Fruit fly (Drosophila melanogaster) whole organism, embryonic: ENCODE data around the gene AlaRS.

ENCODE experiments used
- CG10274 ChIP-seq: fragments of 200-800 bp; sonication (Bioruptor generic); optimal IDR thresholded peaks from 3 replicates; lab custom pipeline; 2017; ENCODE audit warnings: missing biosample characterization, mild to moderate bottlenecking, missing genetic modification characterization
- CG10366 ChIP-seq: fragments of 200-800 bp; sonication (Bioruptor generic); IDR thresholded peaks from 2 replicates; pipeline ENCODE4 v1.3.6; 2022; ENCODE audit warnings: missing biosample characterization, missing genetic modification characterization
- CG11085 ChIP-seq: fragments of 200-800 bp; sonication (Bioruptor generic); IDR thresholded peaks from 2 replicates; pipeline ENCODE4 v1.3.6; 2022; ENCODE audit warnings: missing biosample characterization, missing genetic modification characterization
- CG11247 ChIP-seq: fragments of 200-800 bp; sonication (Bioruptor generic); IDR thresholded peaks from 2 replicates; pipeline ENCODE4 v1.3.6; 2022; ENCODE audit warnings: missing biosample characterization, missing genetic modification characterization
- CG11723 ChIP-seq: fragments of 200-800 bp; sonication (Bioruptor generic); optimal IDR thresholded peaks from 2 replicates; lab custom pipeline; 2017; ENCODE audit warnings: missing biosample characterization, mild to moderate bottlenecking, missing genetic modification characterization
- CG16779 ChIP-seq: fragments of 200-800 bp; sonication (Bioruptor generic); IDR thresholded peaks from 2 replicates; pipeline ENCODE4 v1.3.6; 2022; ENCODE audit warnings: missing biosample characterization, missing genetic modification characterization
- CG17385 ChIP-seq: fragments of 200-800 bp; sonication (Bioruptor generic); optimal IDR thresholded peaks from 3 replicates; lab custom pipeline; 2018; ENCODE audit warnings: missing biosample characterization, mild to moderate bottlenecking, missing genetic modification characterization
- CG17612 ChIP-seq: fragments of 200-800 bp; sonication (Bioruptor generic); IDR thresholded peaks from 2 replicates; pipeline ENCODE4 v1.3.6; 2022; ENCODE audit warnings: missing biosample characterization, missing genetic modification characterization
- CG33557 ChIP-seq: fragments of 200-800 bp; sonication (Bioruptor generic); optimal IDR thresholded peaks from 2 replicates; lab custom pipeline; 2019; ENCODE audit warnings: missing biosample characterization, mild to moderate bottlenecking, missing genetic modification characterization, moderate library complexity
- CG34224 ChIP-seq: fragments of 200-800 bp; sonication (Bioruptor generic); IDR thresholded peaks from 3 replicates; pipeline ENCODE4 v1.3.6; 2022; ENCODE audit warnings: missing biosample characterization, missing genetic modification characterization; ENCODE audit not compliant: partially characterized antibody
- CG6175 ChIP-seq: fragments of 200-800 bp; sonication (Bioruptor generic); IDR thresholded peaks from 3 replicates; pipeline ENCODE4 v1.3.6; 2022; ENCODE audit warnings: missing biosample characterization, missing genetic modification characterization
- CG6683 ChIP-seq: fragments of 200-800 bp; sonication (Bioruptor generic); optimal IDR thresholded peaks from 2 replicates; lab custom pipeline; 2017; ENCODE audit warnings: missing biosample characterization, mild to moderate bottlenecking, missing genetic modification characterization, missing genetic modification reagents
- CG8359 ChIP-seq: fragments of 200-800 bp; sonication (Bioruptor generic); optimal IDR thresholded peaks from 2 replicates; lab custom pipeline; 2017; ENCODE audit warnings: missing biosample characterization, mild to moderate bottlenecking, missing genetic modification characterization, borderline replicate concordance
- CTCF ChIP-seq: fragments of 200-800 bp; sonication (Bioruptor generic); optimal IDR thresholded peaks from 2 replicates; lab custom pipeline; 2017; ENCODE audit warnings: missing biosample characterization, mild to moderate bottlenecking, missing genetic modification characterization, moderate library complexity
- CoRest ChIP-seq: fragments of 200-800 bp; sonication (Bioruptor generic); optimal IDR thresholded peaks from 3 replicates; lab custom pipeline; 2018; ENCODE audit warnings: missing biosample characterization, mild to moderate bottlenecking, missing genetic modification characterization, moderate library complexity
- Dad ChIP-seq: fragments of 200-800 bp; sonication (Bioruptor generic); optimal IDR thresholded peaks from 3 replicates; lab custom pipeline; 2016; ENCODE audit warnings: missing biosample characterization, missing genetic modification characterization
- E2f1 ChIP-seq: fragments of 200-800 bp; sonication (Bioruptor generic); IDR thresholded peaks from 2 replicates; pipeline ENCODE4 v1.3.6; 2022; ENCODE audit warnings: missing biosample characterization, missing genetic modification characterization
- Eip74EF ChIP-seq, 2 experiments: fragments of 200-800 bp in 1 of 2; fragments of >200 bp in 1 of 2; sonication (Bioruptor generic) in 1 of 2; optimal IDR thresholded peaks; 2 replicates each; lab custom pipeline; 2017 to 2019; ENCODE audit warnings: missing biosample characterization in 2 of 2, missing genetic modification characterization in 2 of 2, mild to moderate bottlenecking in 1 of 2, moderate library complexity in 1 of 2
- Ets97D ChIP-seq: fragments of 200-800 bp; sonication (Bioruptor generic); optimal IDR thresholded peaks from 3 replicates; lab custom pipeline; 2016; ENCODE audit warnings: missing biosample characterization, missing genetic modification characterization
- Hmr ChIP-seq: fragments of 200-800 bp; sonication (Bioruptor generic); optimal IDR thresholded peaks from 3 replicates; lab custom pipeline; 2017; ENCODE audit warnings: mild to moderate bottlenecking, missing biosample characterization, missing genetic modification reagents, missing genetic modification characterization
- NC2α ChIP-seq: fragments of 200-800 bp; sonication (Bioruptor generic); optimal IDR thresholded peaks from 2 replicates; lab custom pipeline; 2016; ENCODE audit warnings: missing biosample characterization, missing genetic modification characterization
- NC2β ChIP-seq: fragments of 200-800 bp; sonication (Bioruptor generic); optimal IDR thresholded peaks from 2 replicates; lab custom pipeline; 2016; ENCODE audit warnings: missing biosample characterization, missing genetic modification characterization
- Usf ChIP-seq: fragments of 200-800 bp; sonication (Bioruptor generic); optimal IDR thresholded peaks from 2 replicates; lab custom pipeline; 2017; ENCODE audit warnings: missing genotype, missing biosample characterization, missing genetic modification characterization
- YL-1 ChIP-seq: fragments of 200-800 bp; sonication (Bioruptor generic); optimal IDR thresholded peaks from 3 replicates; lab custom pipeline; 2017; ENCODE audit warnings: missing biosample characterization, mild to moderate bottlenecking, missing genetic modification characterization
- ato ChIP-seq: fragments of 200-800 bp; sonication (Bioruptor generic); IDR thresholded peaks from 2 replicates; pipeline ENCODE4 v1.3.6; 2022; ENCODE audit warnings: missing biosample characterization, missing genetic modification characterization; ENCODE audit not compliant: partially characterized antibody
- bab2 ChIP-seq: fragments of 200-800 bp; sonication (Bioruptor generic); optimal IDR thresholded peaks from 2 replicates; lab custom pipeline; 2016; ENCODE audit warnings: missing biosample characterization, missing genetic modification characterization
- cas ChIP-seq: fragments of 200-800 bp; sonication (Bioruptor generic); IDR thresholded peaks from 2 replicates; pipeline ENCODE4 v1.3.6; 2022; ENCODE audit warnings: missing biosample characterization, missing genetic modification characterization
- ci ChIP-seq: fragments of 200-800 bp; sonication (Bioruptor generic); IDR thresholded peaks from 3 replicates; pipeline ENCODE4 v1.3.6; 2022; ENCODE audit warnings: missing biosample characterization, missing genetic modification characterization
- dati ChIP-seq: fragments of 200-800 bp; sonication (Bioruptor generic); IDR thresholded peaks from 2 replicates; pipeline ENCODE4 v1.3.6; 2022; ENCODE audit warnings: missing biosample characterization, missing genetic modification characterization
- dmrt99B ChIP-seq: fragments of 200-800 bp; sonication (Bioruptor generic); optimal IDR thresholded peaks from 2 replicates; lab custom pipeline; 2018; ENCODE audit warnings: missing biosample characterization, mild to moderate bottlenecking, missing genetic modification characterization, moderate library complexity
- esg ChIP-seq: fragments of 200-800 bp; sonication (Bioruptor generic); conservative IDR thresholded peaks from 2 replicates; pipeline ENCODE4 v1.3.6; 2022; ENCODE audit warnings: missing biosample characterization, missing genetic modification characterization
- eyg ChIP-seq: fragments of 200-800 bp; sonication (Bioruptor generic); optimal IDR thresholded peaks from 3 replicates; lab custom pipeline; 2016; ENCODE audit warnings: missing biosample characterization, missing genetic modification characterization
- gcm2 ChIP-seq: fragments of 200-800 bp; sonication (Bioruptor generic); optimal IDR thresholded peaks from 2 replicates; lab custom pipeline; 2016; ENCODE audit warnings: missing biosample characterization, missing genetic modification characterization
- gsb ChIP-seq: fragments of 200-800 bp; sonication (Bioruptor generic); IDR thresholded peaks from 2 replicates; pipeline ENCODE4 v1.3.6; 2022; ENCODE audit warnings: missing biosample characterization, missing genetic modification characterization
- gt ChIP-seq: fragments of 200-800 bp; sonication (Bioruptor generic); IDR thresholded peaks from 2 replicates; pipeline ENCODE4 v1.3.6; 2022; ENCODE audit warnings: missing biosample characterization, missing genetic modification characterization
- ken ChIP-seq: fragments of 200-800 bp; sonication (Bioruptor generic); IDR thresholded peaks from 3 replicates; pipeline ENCODE4 v1.3.6; 2022; ENCODE audit warnings: missing biosample characterization, missing genetic modification characterization
- kni ChIP-seq: fragments of 200-800 bp; sonication (Bioruptor generic); optimal IDR thresholded peaks from 3 replicates; lab custom pipeline; 2017; ENCODE audit warnings: mild to moderate bottlenecking, missing biosample characterization, missing genetic modification reagents, missing genetic modification characterization
- lilli ChIP-seq: fragments of 200-800 bp; sonication (Bioruptor generic); optimal IDR thresholded peaks from 3 replicates; lab custom pipeline; 2016; ENCODE audit warnings: missing biosample characterization, missing genetic modification characterization
- lmd ChIP-seq: fragments of 200-800 bp; sonication (Bioruptor generic); IDR thresholded peaks from 2 replicates; pipeline ENCODE4 v1.3.6; 2022; ENCODE audit warnings: missing biosample characterization, missing genetic modification characterization
- mirr ChIP-seq: fragments of 200-800 bp; sonication (Bioruptor generic); optimal IDR thresholded peaks from 3 replicates; lab custom pipeline; 2018; ENCODE audit warnings: missing biosample characterization, mild to moderate bottlenecking, missing genetic modification characterization
- nerfin-2 ChIP-seq: fragments of 200-800 bp; sonication (Bioruptor generic); IDR thresholded peaks from 2 replicates; pipeline ENCODE4 v1.3.6; 2022; ENCODE audit warnings: missing biosample characterization, missing genetic modification characterization; ENCODE audit not compliant: partially characterized antibody
- onecut ChIP-seq: fragments of 200-800 bp; sonication (Bioruptor generic); IDR thresholded peaks from 2 replicates; pipeline ENCODE4 v1.3.6; 2022; ENCODE audit warnings: missing biosample characterization, missing genetic modification characterization
- otp ChIP-seq: fragments of 200-800 bp; sonication (Bioruptor generic); IDR thresholded peaks from 3 replicates; pipeline ENCODE4, ENCODE4 v1.3.6; 2022; ENCODE audit warnings: missing biosample characterization, missing genetic modification characterization
- pan ChIP-seq, 4 experiments: fragments of >200 bp in 3 of 4; fragments of 200-800 bp in 1 of 4; sonication (Bioruptor generic) in 1 of 4; optimal IDR thresholded peaks in 3 of 4; IDR thresholded peaks in 1 of 4; 2 replicates each; pipeline versions ENCODE4 v1.3.6 to Lab custom; 2017 to 2022; ENCODE audit warnings: missing biosample characterization in 2 of 4, missing genetic modification characterization in 2 of 4, mixed read lengths in 1 of 4
- pros ChIP-seq: fragments of 200-800 bp; sonication (Bioruptor generic); optimal IDR thresholded peaks from 3 replicates; lab custom pipeline; 2019; ENCODE audit warnings: missing biosample characterization, mild to moderate bottlenecking, missing genetic modification characterization, moderate library complexity
- repo ChIP-seq: fragments of 200-800 bp; sonication (Bioruptor generic); optimal IDR thresholded peaks from 2 replicates; lab custom pipeline; 2016; ENCODE audit warnings: missing biosample characterization, missing genetic modification characterization
- run ChIP-seq: fragments of 200-800 bp; sonication (Bioruptor generic); optimal IDR thresholded peaks from 3 replicates; lab custom pipeline; 2018; ENCODE audit warnings: missing biosample characterization, mild to moderate bottlenecking, missing genetic modification characterization
- slp2 ChIP-seq: fragments of 200-800 bp; sonication (Bioruptor generic); optimal IDR thresholded peaks from 2 replicates; lab custom pipeline; 2016; ENCODE audit warnings: missing biosample characterization, missing genetic modification characterization
- tx ChIP-seq: fragments of 200-800 bp; sonication (Bioruptor generic); optimal IDR thresholded peaks from 2 replicates; lab custom pipeline; 2016; ENCODE audit warnings: missing biosample characterization, missing genetic modification characterization
- usp ChIP-seq: fragments of >200 bp; optimal IDR thresholded peaks from 2 replicates; lab custom pipeline; 2017; ENCODE audit warnings: missing biosample characterization, missing genetic modification characterization
- zen ChIP-seq: fragments of 200-800 bp; sonication (Bioruptor generic); optimal IDR thresholded peaks from 3 replicates; lab custom pipeline; 2018; ENCODE audit warnings: missing biosample characterization, mild to moderate bottlenecking, missing genetic modification characterization, moderate library complexity

The AlaRS gene

dm6 chr2L:8381508-8382036 is at the start of gene AlaRS (continued):
- TF ChIP-seq pan (optimal IDR thresholded peaks at IDR 0.05; lab: Kevin White, UChicago) (no peak), pan (GFP tag; optimal IDR thresholded peaks at IDR 0.05 in 1 of 2, IDR thresholded peaks at IDR 0.05 in 1 of 2) (peak in 1 of 2 experiments; percentile 43), Usf (GFP tag; lab: Kevin White, UChicago) (no peak), dmrt99B (peak; percentile 27), CG6175 (GFP tag; lab: Robert Waterston, UW) (no peak), usp (GFP tag; lab: Kevin White, UChicago) (no peak), NC2α (GFP tag; lab: Kevin White, UChicago) (no peak), dati (GFP tag; lab: Robert Waterston, UW) (no peak), pros (GFP tag; lab: Kevin White, UChicago) (no peak), ci (GFP tag; lab: Robert Waterston, UW) (peak; percentile 40; the same call in 1 of the 3 replicates), CG17612 (GFP tag; lab: Robert Waterston, UW) (no peak), zen (tag; lab: Kevin White, UChicago) (peak; percentile 25), CoRest (tag; lab: Kevin White, UChicago) (peak; percentile 42), CG6683 (GFP tag; lab: Kevin White, UChicago) (peak; percentile 17), slp2 (GFP tag; lab: Kevin White, UChicago) (no peak), tx (GFP tag; lab: Kevin White, UChicago) (no peak), Dad (GFP tag; lab: Kevin White, UChicago) (no peak), Eip74EF (GFP tag; optimal IDR thresholded peaks at IDR 0.05; lab: Kevin White, UChicago) (peak in 1 of 2 experiments; percentile 9), esg (GFP tag; lab: Robert Waterston, UW) (peak; percentile 18; the same call in 1 of the 2 replicates), nerfin-2 (GFP tag; lab: Robert Waterston, UW) (peak; percentile 36; the same call in 1 of the 2 replicates), CG10366 (GFP tag; lab: Robert Waterston, UW) (no peak), NC2β (no peak), kni (GFP tag; lab: Kevin White, UChicago) (peak; percentile 58), gsb (GFP tag; lab: Robert Waterston, UW) (no peak), CG11085 (GFP tag; lab: Robert Waterston, UW) (no peak), CTCF (GFP tag; lab: Kevin White, UChicago) (no peak), CG16779 (GFP tag; lab: Robert Waterston, UW) (no peak), lilli (peak; percentile 62), ken (no peak; the same call in 2 of the 3 replicates), cas (GFP tag; lab: Robert Waterston, UW) (no peak), run (tag; lab: Kevin White, UChicago) (no peak), CG11247 (GFP tag; lab: Robert Waterston, UW) (no peak), Ets97D (GFP tag; lab: Kevin White, UChicago) (peak; percentile 10), onecut (GFP tag; lab: Robert Waterston, UW) (peak; percentile 10; the same call in 1 of the 2 replicates), gt (GFP tag; lab: Robert Waterston, UW) (no peak), Hmr (GFP tag; lab: Kevin White, UChicago) (peak; percentile 30), ato (GFP tag; lab: Robert Waterston, UW) (no peak), CG17385 (peak; percentile 37), YL-1 (peak; percentile 83), CG11723 (GFP tag; lab: Kevin White, UChicago) (peak; percentile 22), CG10274 (GFP tag; lab: Kevin White, UChicago) (no peak), CG8359 (GFP tag; lab: Kevin White, UChicago) (no peak), gcm2 (GFP tag; lab: Kevin White, UChicago) (no peak), eyg (no peak), bab2 (GFP tag; lab: Kevin White, UChicago) (no peak), CG33557 (GFP tag; lab: Kevin White, UChicago) (no peak), otp (GFP tag; lab: Robert Waterston, UW) (no peak), repo (no peak), mirr (GFP tag; lab: Kevin White, UChicago) (no peak), CG34224 (GFP tag; lab: Robert Waterston, UW) (peak; percentile 61), lmd (0 out of 2 replicates have a peak, but pooled peaks have one; percentile 14), E2f1 (no peak)
